Worm (Caenorhabditis elegans) whole organism, young adult: ENCODE data around the gene gtf-2H5.

Experiments used
- F37B4.10 ChIP-seq: fragments of 200-800 bp; sonication (Bioruptor generic); IDR thresholded peaks from 2 replicates; pipeline ENCODE4 v1.3.6; 2022; ENCODE audit warnings: missing genetic modification characterization, missing compliant biosample characterization
- F49E8.2 ChIP-seq: sonication (generic microtip); optimal IDR thresholded peaks from 3 replicates; lab custom pipeline; 2017; ENCODE audit warnings: missing genetic modification characterization, mild to moderate bottlenecking, missing compliant biosample characterization, antibody characterized with exemption, moderate library complexity; ENCODE audit not compliant: insufficient read depth
- F52B5.7 ChIP-seq: sonication (generic microtip); optimal IDR thresholded peaks from 2 replicates; lab custom pipeline; 2016; ENCODE audit warnings: mild to moderate bottlenecking, missing genetic modification characterization, missing compliant biosample characterization
- K12H6.12 ChIP-seq: fragments of 200-800 bp; sonication (Bioruptor generic); optimal IDR thresholded peaks from 2 replicates; lab custom pipeline; 2018; ENCODE audit warnings: mild to moderate bottlenecking, missing genetic modification characterization, missing compliant biosample characterization
- T26A5.8 ChIP-seq: sonication (generic microtip); optimal IDR thresholded peaks from 2 replicates; lab custom pipeline; 2016; ENCODE audit warnings: missing genetic modification characterization, missing compliant biosample characterization
- Y53G8AR.9 ChIP-seq: fragments of 200-800 bp; sonication (Bioruptor generic); conservative IDR thresholded peaks from 2 replicates; pipeline ENCODE4 v1.3.6; 2022; ENCODE audit warnings: missing genetic modification reagents, missing genetic modification characterization, missing compliant biosample characterization
- Y79H2A.3 ChIP-seq: fragments of 200-800 bp; sonication (Bioruptor generic); conservative IDR thresholded peaks from 2 replicates; pipeline ENCODE4 v1.3.6; 2022; ENCODE audit warnings: missing genetic modification reagents, missing genetic modification characterization, missing compliant biosample characterization
- Y95B8A.8 ChIP-seq: fragments of 200-800 bp; sonication (Bioruptor generic); IDR thresholded peaks from 2 replicates; pipeline ENCODE4 v1.3.6; 2022; ENCODE audit warnings: missing genetic modification reagents, missing genetic modification characterization, missing compliant biosample characterization
- ZK185.1 ChIP-seq: sonication (generic microtip); optimal IDR thresholded peaks from 2 replicates; lab custom pipeline; 2016; ENCODE audit warnings: mild to moderate bottlenecking, missing genetic modification characterization, missing compliant biosample characterization; ENCODE audit not compliant: poor library complexity, severe bottlenecking
- ama-1 ChIP-seq, 3 experiments: fragments of 150-350 bp in 1 of 3; sonication (generic microtip) in 2 of 3; optimal IDR thresholded peaks; 2 replicates each; lab custom pipeline; 2014 to 2018; ENCODE audit warnings: missing biosample characterization in 2 of 3, missing genetic modification characterization in 2 of 3, missing genetic modification reagents in 2 of 3
- attf-5 ChIP-seq: fragments of 200-800 bp; sonication (Bioruptor generic); optimal IDR thresholded peaks from 2 replicates; lab custom pipeline; 2018; ENCODE audit warnings: mild to moderate bottlenecking, missing genetic modification characterization, missing compliant biosample characterization
- cebp-1 ChIP-seq, 2 experiments: fragments of 200-800 bp in 1 of 2; sonication (Bioruptor generic) in 1 of 2; sonication (generic microtip) in 1 of 2; IDR thresholded peaks in 1 of 2; optimal IDR thresholded peaks in 1 of 2; 2 replicates each; pipeline versions ENCODE4 v1.3.6 to Lab custom; 2017 to 2022; ENCODE audit warnings: missing compliant biosample characterization in 2 of 2, missing genetic modification characterization in 2 of 2, mild to moderate bottlenecking in 1 of 2, missing genetic modification reagents in 1 of 2, moderate library complexity in 1 of 2
- chd-7 ChIP-seq: sonication (generic microtip); optimal IDR thresholded peaks from 2 replicates; lab custom pipeline; 2016; ENCODE audit warnings: mild to moderate bottlenecking, missing genetic modification characterization, moderate library complexity, missing compliant biosample characterization
- die-1 ChIP-seq: sonication (generic microtip); optimal IDR thresholded peaks from 2 replicates; lab custom pipeline; 2016; ENCODE audit warnings: missing genotype, mild to moderate bottlenecking, missing genetic modification characterization, missing compliant biosample characterization
- dox-1 ChIP-seq: fragments of 200-800 bp; sonication (Bioruptor generic); IDR thresholded peaks from 2 replicates; pipeline ENCODE4 v1.3.6; 2022; ENCODE audit warnings: missing genetic modification reagents, missing genetic modification characterization, missing compliant biosample characterization
- dpff-1 ChIP-seq: sonication (generic microtip); optimal IDR thresholded peaks from 2 replicates; lab custom pipeline; 2017; ENCODE audit warnings: mild to moderate bottlenecking, missing genetic modification characterization, missing compliant biosample characterization
- efl-1 ChIP-seq: fragments of 150-350 bp; optimal IDR thresholded peaks from 2 replicates; lab custom pipeline; 2014; ENCODE audit warnings: missing biosample characterization, missing genetic modification reagents, missing genetic modification characterization
- egrh-3 ChIP-seq: fragments of 200-800 bp; sonication (Bioruptor generic); IDR thresholded peaks from 2 replicates; pipeline ENCODE4 v1.3.6; 2022; ENCODE audit warnings: missing genetic modification reagents, missing genetic modification characterization, missing compliant biosample characterization
- ekl-4 ChIP-seq: fragments of 200-800 bp; sonication (Bioruptor generic); IDR thresholded peaks from 2 replicates; pipeline ENCODE4 v1.3.6; 2022; ENCODE audit warnings: missing genetic modification reagents, missing genetic modification characterization, missing compliant biosample characterization
- gei-17 ChIP-seq: fragments of 200-800 bp; sonication (Bioruptor generic); optimal IDR thresholded peaks from 2 replicates; lab custom pipeline; 2018; ENCODE audit warnings: mild to moderate bottlenecking, missing genetic modification characterization, missing compliant biosample characterization
- hmg-1.2 ChIP-seq: fragments of 200-800 bp; sonication (Bioruptor generic); IDR thresholded peaks from 2 replicates; pipeline ENCODE4 v1.3.6; 2022; ENCODE audit warnings: missing genetic modification reagents, missing genetic modification characterization, missing compliant biosample characterization
- lag-1 ChIP-seq: fragments of 200-800 bp; sonication (Bioruptor generic); IDR thresholded peaks from 2 replicates; pipeline ENCODE4 v1.3.6; 2022; ENCODE audit warnings: missing genetic modification reagents, missing genetic modification characterization, missing compliant biosample characterization
- let-607 ChIP-seq, 2 experiments: fragments of 200-800 bp in 1 of 2; sonication (Bioruptor generic) in 1 of 2; sonication (generic microtip) in 1 of 2; optimal IDR thresholded peaks; 2 replicates each; lab custom pipeline; 2016 to 2018; ENCODE audit warnings: mild to moderate bottlenecking in 2 of 2, missing compliant biosample characterization in 2 of 2, missing genetic modification characterization in 2 of 2, moderate library complexity in 2 of 2, missing genotype in 1 of 2
- lin-40 ChIP-seq: sonication (generic microtip); optimal IDR thresholded peaks from 2 replicates; lab custom pipeline; 2016; ENCODE audit warnings: missing genetic modification characterization, mild to moderate bottlenecking, missing compliant biosample characterization, missing genotype, missing genetic modification reagents
- madf-3 ChIP-seq: fragments of 200-800 bp; sonication (Bioruptor generic); IDR thresholded peaks from 2 replicates; pipeline ENCODE4 v1.3.6; 2022; ENCODE audit warnings: missing genetic modification reagents, missing genetic modification characterization, missing compliant biosample characterization
- mel-28 ChIP-seq: sonication (generic microtip); optimal IDR thresholded peaks from 2 replicates; lab custom pipeline; 2016; ENCODE audit warnings: borderline replicate concordance, mild to moderate bottlenecking, missing genetic modification characterization, missing compliant biosample characterization
- nfyb-1 ChIP-seq: fragments of 200-800 bp; sonication (Bioruptor generic); IDR thresholded peaks from 2 replicates; pipeline ENCODE4 v1.3.6; 2022; ENCODE audit warnings: missing genetic modification reagents, missing genetic modification characterization, missing compliant biosample characterization
- nhr-80 ChIP-seq: sonication (generic microtip); optimal IDR thresholded peaks from 2 replicates; lab custom pipeline; 2016; ENCODE audit warnings: missing genetic modification characterization, missing compliant biosample characterization
- pbrm-1 ChIP-seq: fragments of 200-800 bp; sonication (Bioruptor generic); IDR thresholded peaks from 2 replicates; pipeline ENCODE4 v1.3.6; 2022; ENCODE audit warnings: missing genetic modification reagents, missing genetic modification characterization, missing compliant biosample characterization
- pha-4 ChIP-seq: fragments of 150-350 bp; sonication (generic microtip); optimal IDR thresholded peaks from 2 replicates; lab custom pipeline; 2014; ENCODE audit warnings: missing biosample characterization, missing genetic modification reagents, missing genetic modification characterization
- rcor-1 ChIP-seq: fragments of 200-800 bp; sonication (Bioruptor generic); IDR thresholded peaks from 2 replicates; pipeline ENCODE4 v1.3.6; 2022; ENCODE audit warnings: missing genetic modification reagents, missing genetic modification characterization, missing compliant biosample characterization
- rec-8 ChIP-seq, 2 experiments: sonication (generic microtip); optimal IDR thresholded peaks; 2 replicates each; lab custom pipeline; 2016; ENCODE audit warnings: mild to moderate bottlenecking in 2 of 2, missing genetic modification characterization in 2 of 2, missing genetic modification reagents in 2 of 2, missing genotype in 2 of 2, missing biosample characterization in 1 of 2, missing compliant biosample characterization in 1 of 2, moderate library complexity in 1 of 2
- snpc-1.3 ChIP-seq: sonication (generic microtip); optimal IDR thresholded peaks from 2 replicates; lab custom pipeline; 2017; ENCODE audit warnings: missing genetic modification characterization, mild to moderate bottlenecking, missing compliant biosample characterization, antibody characterized with exemption, moderate library complexity, missing genotype, missing genetic modification reagents; ENCODE audit not compliant: insufficient read depth
- snpc-4 ChIP-seq, 5 experiments: fragments of 150-350 bp in 1 of 5; sonication (generic microtip) in 4 of 5; optimal IDR thresholded peaks; 2 replicates each; lab custom pipeline; 2014 to 2018; ENCODE audit warnings: missing genetic modification characterization in 5 of 5, missing biosample characterization in 3 of 5, antibody characterized with exemption in 2 of 5, mild to moderate bottlenecking in 2 of 5, missing compliant biosample characterization in 2 of 5, missing genotype in 2 of 5, moderate library complexity in 2 of 5, missing genetic modification reagents in 1 of 5
- tbx-9 ChIP-seq: sonication (generic microtip); optimal IDR thresholded peaks from 2 replicates; lab custom pipeline; 2016; ENCODE audit warnings: borderline replicate concordance, missing genetic modification characterization, inconsistent platforms, missing compliant biosample characterization
- zfh-2 ChIP-seq: fragments of 200-800 bp; sonication (Bioruptor generic); conservative IDR thresholded peaks from 2 replicates; pipeline ENCODE4 v1.3.6; 2022; ENCODE audit warnings: missing genetic modification reagents, missing genetic modification characterization, missing compliant biosample characterization
- zim-3 ChIP-seq: sonication (generic microtip); optimal IDR thresholded peaks from 2 replicates; lab custom pipeline; 2017; ENCODE audit warnings: mild to moderate bottlenecking, missing genetic modification characterization, moderate library complexity, missing compliant biosample characterization

Gene gtf-2H5

DNA sequence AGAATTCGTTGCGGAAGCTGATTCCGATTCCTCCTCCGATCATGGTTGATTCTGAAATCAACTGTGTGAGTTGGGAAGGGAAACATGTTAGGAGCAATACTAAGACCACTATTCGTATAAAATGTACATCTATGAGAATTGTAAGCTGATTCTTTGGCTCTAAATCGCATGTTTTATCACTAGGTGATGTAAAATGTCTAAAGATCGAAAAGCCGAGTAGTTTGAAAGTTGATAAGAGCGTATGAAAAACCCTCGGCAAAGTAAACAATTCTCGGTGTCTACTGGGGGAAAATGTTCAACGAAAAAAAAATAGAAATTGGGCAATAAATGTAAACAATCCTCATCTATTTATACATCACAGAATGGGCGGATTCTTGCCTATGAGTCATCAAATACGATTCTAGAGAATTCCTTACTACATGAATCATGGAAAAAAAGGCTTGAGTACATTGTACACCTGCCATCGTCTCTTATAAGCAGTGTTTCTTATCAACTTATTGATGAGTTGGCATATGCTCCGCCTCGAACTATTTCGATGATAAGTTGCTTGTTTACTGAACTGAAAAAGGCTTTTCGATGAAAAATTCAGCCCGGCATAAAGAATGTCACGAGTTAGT is 23.1 kb upstream of the gtf-2H5 start, which contains the start of gene lec-6 (continued):
- peak; percentile 29 for TF ChIP-seq pha-4 (tag; lab: Kevin White, UChicago)
- TF ChIP-seq pbrm-1 (GFP tag; lab: Robert Waterston, UW): 0 out of 2 replicates have a peak, but pooled peaks have one; percentile 6
- TF ChIP-seq nhr-80 (tag; lab: Kevin White, UChicago): peak; percentile 93
- TF ChIP-seq lin-40 (tag; lab: Kevin White, UChicago): peak; percentile 14
- TF ChIP-seq, all 124 proteins: peak for 15

DNA sequence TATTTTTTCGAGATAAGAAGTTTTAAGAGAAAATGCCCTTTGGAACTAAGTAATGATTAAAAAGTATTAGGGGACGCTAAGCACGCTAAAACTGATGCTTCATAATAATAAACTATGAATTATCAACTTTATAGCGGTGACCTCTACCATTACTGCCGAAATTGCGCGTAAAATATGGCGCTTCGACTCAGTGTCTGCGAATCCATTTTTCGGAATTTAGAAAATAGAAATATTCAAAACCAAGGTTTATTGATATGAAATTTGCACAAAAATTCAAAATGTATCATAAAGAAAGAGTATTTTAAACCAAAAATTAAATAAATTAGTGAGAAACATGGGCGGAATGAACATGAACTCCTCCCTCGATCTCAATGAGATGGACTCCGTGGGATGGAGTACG is 21.9 kb upstream of the gtf-2H5 start:
- TF ChIP-seq ZK185.1 (tag; lab: Kevin White, UChicago): peak; percentile 42
- no peak for TF ChIP-seq dpff-1 (tag; lab: Kevin White, UChicago)
- 0 out of 2 replicates have a peak, but pooled peaks have one; percentile 36 for TF ChIP-seq ekl-4 (GFP tag; lab: Robert Waterston, UW)
- peak; percentile 18 for TF ChIP-seq nhr-80 (tag; lab: Kevin White, UChicago)
- 0 out of 2 replicates have a peak, but pooled peaks have one; percentile 40 for TF ChIP-seq Y53G8AR.9 (GFP tag; lab: Robert Waterston, UW)
- no peak for TF ChIP-seq T26A5.8
- TF ChIP-seq let-607 (tag; optimal IDR thresholded peaks at IDR 0.05; lab: Kevin White, UChicago): peak in 1 of 2 experiments; percentile 17
- no peak for TF ChIP-seq snpc-1.3 (tag; lab: Kevin White, UChicago)
- no peak for TF ChIP-seq cebp-1 (GFP tag; IDR thresholded peaks at IDR 0.05; lab: Robert Waterston, UW)
- peak; percentile 7 for TF ChIP-seq cebp-1 (tag; optimal IDR thresholded peaks at IDR 0.05; lab: Kevin White, UChicago)
- no peak for TF ChIP-seq Y79H2A.3 (GFP tag; lab: Robert Waterston, UW)

DNA sequence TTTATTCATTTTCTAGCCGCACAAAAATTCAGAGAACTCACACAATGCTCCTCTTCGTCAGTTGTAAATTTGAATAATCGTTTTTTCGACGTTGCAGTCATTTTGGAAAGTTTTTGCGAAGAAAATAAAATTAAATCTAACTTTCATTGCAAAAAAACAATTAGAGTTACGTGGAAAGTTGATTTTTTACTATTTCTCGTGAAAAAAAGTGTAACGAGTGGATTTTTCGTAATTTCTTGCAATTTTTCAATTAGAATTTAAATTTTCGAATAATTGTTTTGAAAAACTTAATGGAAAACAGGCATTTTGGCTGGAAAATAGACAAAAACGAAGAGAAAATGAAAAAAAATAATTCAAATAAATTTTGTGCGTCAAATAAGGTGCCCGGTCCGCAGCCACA is 21.3 kb upstream of the gtf-2H5 start, which contains the start of gene Y55B1AR.2:
Gene Y55B1AR.2 (minus strand): TSS at position 101 of the 400 bp plus-strand sequence.
- TF ChIP-seq ama-1 (optimal IDR thresholded peaks at IDR 0.05; lab: Kevin White, UChicago): no peak
- no peak for TF ChIP-seq ama-1 (GFP tag; optimal IDR thresholded peaks at IDR 0.05; lab: Kevin White, UChicago)

DNA sequence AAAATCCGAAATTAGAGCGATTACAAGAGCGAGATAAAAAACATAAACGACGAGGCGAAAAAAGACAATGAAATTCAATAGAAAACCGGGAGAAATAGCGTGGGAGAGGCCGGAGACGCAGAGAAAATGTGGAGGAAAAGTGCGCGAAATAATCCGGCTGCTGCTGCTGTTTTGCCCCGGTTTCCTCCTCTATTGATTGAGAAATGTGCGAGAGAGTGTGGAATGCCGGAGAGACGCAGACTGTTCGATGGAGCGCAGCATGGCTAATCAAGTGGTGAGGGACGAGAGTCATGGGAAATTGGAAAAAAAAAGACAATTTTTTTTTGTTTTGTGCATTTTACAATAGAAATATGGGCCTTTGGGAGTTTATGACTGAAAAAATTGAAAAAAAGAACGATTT is 20.8 kb upstream of the gtf-2H5 start:
- TF ChIP-seq dox-1 (GFP tag; lab: Robert Waterston, UW): no peak
- peak; percentile 13 for TF ChIP-seq chd-7
- TF ChIP-seq attf-5 (GFP tag; lab: Kevin White, UChicago): peak; percentile 59
- no peak for TF ChIP-seq Y79H2A.3 (GFP tag; lab: Robert Waterston, UW)
- 0 out of 2 replicates have a peak, but pooled peaks have one; percentile 6 for TF ChIP-seq rcor-1 (GFP tag; lab: Robert Waterston, UW)
- 0 out of 2 replicates have a peak, but pooled peaks have one; percentile 14 for TF ChIP-seq egrh-3 (GFP tag; lab: Robert Waterston, UW)
- no peak for TF ChIP-seq zim-3 (tag; lab: Kevin White, UChicago)
- no peak for TF ChIP-seq snpc-1.3 (tag; lab: Kevin White, UChicago)
- TF ChIP-seq lag-1 (GFP tag; lab: Robert Waterston, UW): no peak
- peak; percentile 93 for TF ChIP-seq zfh-2
- TF ChIP-seq F49E8.2 (tag; lab: Kevin White, UChicago): no peak
- no peak for TF ChIP-seq cebp-1 (GFP tag; IDR thresholded peaks at IDR 0.05; lab: Robert Waterston, UW)
- TF ChIP-seq cebp-1 (tag; optimal IDR thresholded peaks at IDR 0.05; lab: Kevin White, UChicago): peak; percentile 60
- no peak for TF ChIP-seq snpc-4 (GFP tag; optimal IDR thresholded peaks at IDR 0.05; lab: Kevin White, UChicago)
- TF ChIP-seq snpc-4 (tag; optimal IDR thresholded peaks at IDR 0.05; lab: Kevin White, UChicago): no peak
- TF ChIP-seq die-1 (tag; lab: Kevin White, UChicago): no peak
- TF ChIP-seq tbx-9 (tag; lab: Kevin White, UChicago): no peak
- peak; percentile 22 for TF ChIP-seq efl-1 (GFP tag; lab: Kevin White, UChicago)
- no peak for TF ChIP-seq F37B4.10 (GFP tag; lab: Robert Waterston, UW)
- peak; percentile 96 for TF ChIP-seq hmg-1.2 (GFP tag; lab: Robert Waterston, UW)
- TF ChIP-seq rec-8 (tag; optimal IDR thresholded peaks at IDR 0.05; lab: Kevin White, UChicago): no peak
- TF ChIP-seq F52B5.7 (tag; lab: Kevin White, UChicago): no peak
- TF ChIP-seq K12H6.12 (tag; lab: Kevin White, UChicago): peak; percentile 25
- no peak for TF ChIP-seq mel-28
- TF ChIP-seq ZK185.1 (tag; lab: Kevin White, UChicago): no peak
- TF ChIP-seq Y53G8AR.9 (GFP tag; lab: Robert Waterston, UW): 0 out of 2 replicates have a peak, but pooled peaks have one; percentile 22
- TF ChIP-seq madf-3 (GFP tag; lab: Robert Waterston, UW): 0 out of 2 replicates have a peak, but pooled peaks have one; percentile 9
- no peak for TF ChIP-seq nfyb-1
- no peak for TF ChIP-seq gei-17 (GFP tag; lab: Kevin White, UChicago)
- no peak for TF ChIP-seq Y95B8A.8 (GFP tag; lab: Robert Waterston, UW)
